Fruit fly (Drosophila melanogaster): ENCODE results near the gene Tm2.

Tm2 gene

DNA sequence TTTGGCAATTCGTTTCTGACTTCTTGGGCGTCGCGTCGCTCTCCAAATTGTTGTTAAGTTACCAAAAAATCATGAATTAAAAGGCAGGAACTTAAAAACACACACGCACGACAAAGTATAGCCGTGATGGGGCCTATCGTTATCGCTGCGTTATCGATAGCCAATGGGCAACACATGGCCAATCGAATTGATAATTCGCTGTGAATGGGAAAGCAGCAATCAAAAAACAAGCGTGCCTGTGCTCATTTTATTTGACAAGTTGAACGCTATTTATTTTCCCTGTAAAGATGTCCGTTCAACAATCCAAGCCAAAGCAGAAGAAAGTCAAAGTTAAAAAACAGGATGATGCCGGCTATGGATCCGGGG is 36.0 kb downstream of the Tm2 start, which contains the start of the genes Surf4 and CG31301:
Gene Surf4, minus strand, starts transcription at position 159 of the 366 bp plus-strand sequence.
Gene CG31301, plus strand, starts transcription at position 188 of the 366 bp plus-strand sequence.
- TF ChIP-seq CG30020 (tag; optimal IDR thresholded peaks at IDR 0.05) (no peak), CG12659 (GFP tag; optimal IDR thresholded peaks at IDR 0.05) (peak; percentile 34), ase (GFP tag; IDR thresholded peaks at IDR 0.05) (no peak), PHDP (tag; optimal IDR thresholded peaks at IDR 0.05) (peak; percentile 7), CG8359 (GFP tag; optimal IDR thresholded peaks at IDR 0.05; ENCODE audit: borderline replicate concordance) (no peak), lmd (GFP tag; IDR thresholded peaks at IDR 0.05) (no peak), bab2 (GFP tag; optimal IDR thresholded peaks at IDR 0.05) (no peak), Ada2b (GFP tag; IDR thresholded peaks at IDR 0.05) (no peak), NK7.1 (GFP tag; optimal IDR thresholded peaks at IDR 0.05) (no peak), Mes4 (GFP tag; optimal IDR thresholded peaks at IDR 0.05) (no peak), CG1529 (GFP tag; optimal IDR thresholded peaks at IDR 0.05) (no peak), HmgZ (tag; optimal IDR thresholded peaks at IDR 0.05) (peak; percentile 2), CG9727 (GFP tag; optimal IDR thresholded peaks at IDR 0.05) (no peak), CG17612 (GFP tag; IDR thresholded peaks at IDR 0.05) (no peak), CG7357 (GFP tag; IDR thresholded peaks at IDR 0.05) (no peak), fu2 (GFP tag; optimal IDR thresholded peaks at IDR 0.05) (no peak), Gug (GFP tag; IDR thresholded peaks at IDR 0.05) (no peak), Ets65A (GFP tag) (no peak), HHEX (GFP tag; optimal IDR thresholded peaks at IDR 0.05) (no peak), CG14014 (GFP tag; IDR thresholded peaks at IDR 0.05) (peak; percentile 33; the same call in 1 of the 2 replicates), CG12769 (tag; optimal IDR thresholded peaks at IDR 0.05) (no peak), Vsx1 (GFP tag; optimal IDR thresholded peaks at IDR 0.05) (no peak), CG7963 (GFP tag; IDR thresholded peaks at IDR 0.05; ENCODE audit: partially characterized antibody) (peak; percentile 76), croc (GFP tag; conservative IDR thresholded peaks at IDR 0.05) (no peak), jumu (GFP tag; optimal IDR thresholded peaks at IDR 0.05) (no peak), CG9797 (GFP tag; optimal IDR thresholded peaks at IDR 0.05) (no peak), Hsf (GFP tag; optimal IDR thresholded peaks at IDR 0.05) (no peak), CG34422 (GFP tag; IDR thresholded peaks at IDR 0.05) (peak; percentile 17; the same call in 1 of the 3 replicates), CG3163 (GFP tag; optimal IDR thresholded peaks at IDR 0.05) (no peak), Usf (GFP tag; optimal IDR thresholded peaks at IDR 0.05) (no peak), CG31441 (GFP tag; IDR thresholded peaks at IDR 0.05) (no peak), danr (GFP tag; IDR thresholded peaks at IDR 0.05) (no peak), CG2129 (GFP tag; IDR thresholded peaks at IDR 0.05; ENCODE audit: partially characterized antibody) (no peak), lola (GFP tag; optimal IDR thresholded peaks at IDR 0.05) (no peak), sens (GFP tag) (peak; percentile 23), CG10321 (GFP tag; IDR thresholded peaks at IDR 0.05) (no peak), esg (GFP tag; conservative IDR thresholded peaks at IDR 0.05) (no peak), CG11723 (GFP tag; optimal IDR thresholded peaks at IDR 0.05) (no peak), gcm (GFP tag; optimal IDR thresholded peaks at IDR 0.05) (no peak), toy (GFP tag; IDR thresholded peaks at IDR 0.05) (no peak), sna (GFP tag; IDR thresholded peaks at IDR 0.05; ENCODE audit: partially characterized antibody) (peak; percentile 40; the same call in 1 of the 2 replicates), Hr39 (optimal IDR thresholded peaks at IDR 0.05) (no peak), CG9932 (GFP tag; IDR thresholded peaks at IDR 0.05) (no peak), CG3281 (GFP tag; optimal IDR thresholded peaks at IDR 0.05) (no peak), CG6791 (GFP tag; IDR thresholded peaks at IDR 0.05; ENCODE audit: partially characterized antibody) (peak; percentile 90), CG8290 (GFP tag; optimal IDR thresholded peaks at IDR 0.05) (no peak), CG8290 (tag; optimal IDR thresholded peaks at IDR 0.05) (peak in 1 of 2 experiments; percentile 56), Hr3 (GFP tag; optimal IDR thresholded peaks at IDR 0.05) (no peak), CG8388 (GFP tag; optimal IDR thresholded peaks at IDR 0.05) (no peak), CG7745 (tag; optimal IDR thresholded peaks at IDR 0.05) (no peak), zf30C (GFP tag; optimal IDR thresholded peaks at IDR 0.05) (peak; percentile 30), Camta (GFP tag; optimal IDR thresholded peaks at IDR 0.05) (no peak), repo (GFP tag; optimal IDR thresholded peaks at IDR 0.05) (no peak)
